Fruit fly (Drosophila melanogaster) whole organism, prepupa: ENCODE data around the gene Vlet.

ENCODE experiments used
- CG10631 ChIP-seq: fragments of 200-800 bp; sonication (Bioruptor generic); optimal IDR thresholded peaks from 2 replicates; lab custom pipeline; 2016; ENCODE audit warnings: missing biosample characterization, missing genetic modification characterization
- CG10669 ChIP-seq: fragments of 200-800 bp; sonication (Bioruptor generic); optimal IDR thresholded peaks from 3 replicates; lab custom pipeline; 2018; ENCODE audit warnings: missing biosample characterization, mild to moderate bottlenecking, missing genetic modification characterization, moderate library complexity
- CG11294 ChIP-seq: fragments of 200-800 bp; sonication (Bioruptor generic); IDR thresholded peaks from 2 replicates; pipeline ENCODE4 v1.3.6; 2022; ENCODE audit warnings: missing biosample characterization, missing genetic modification characterization
- CG11762 ChIP-seq: fragments of 200-800 bp; sonication (Bioruptor generic); optimal IDR thresholded peaks from 3 replicates; lab custom pipeline; 2016; ENCODE audit warnings: missing biosample characterization, missing genetic modification characterization; ENCODE audit not compliant: insufficient read depth
- CG1621 ChIP-seq: fragments of 200-800 bp; sonication (Bioruptor generic); optimal IDR thresholded peaks from 3 replicates; lab custom pipeline; 2018; ENCODE audit warnings: missing biosample characterization, mild to moderate bottlenecking, missing genetic modification characterization
- CG3032 ChIP-seq: fragments of 200-800 bp; optimal IDR thresholded peaks from 2 replicates; lab custom pipeline; 2019; ENCODE audit warnings: missing biosample characterization, mild to moderate bottlenecking, missing genetic modification characterization, moderate library complexity
- CG31627 ChIP-seq: fragments of 200-800 bp; sonication (Bioruptor generic); optimal IDR thresholded peaks from 3 replicates; lab custom pipeline; 2016; ENCODE audit warnings: missing biosample characterization, missing genetic modification characterization
- CG32006 ChIP-seq: fragments of 200-800 bp; sonication (Bioruptor generic); optimal IDR thresholded peaks from 3 replicates; lab custom pipeline; 2017; ENCODE audit warnings: missing biosample characterization, mild to moderate bottlenecking, missing genetic modification characterization
- CG3919 ChIP-seq: fragments of 200-800 bp; sonication (Bioruptor generic); optimal IDR thresholded peaks from 3 replicates; lab custom pipeline; 2016; ENCODE audit warnings: missing biosample characterization, missing genetic modification characterization
- CG4318 ChIP-seq: fragments of 200-800 bp; sonication (Bioruptor generic); optimal IDR thresholded peaks from 3 replicates; lab custom pipeline; 2017; ENCODE audit warnings: missing biosample characterization, mild to moderate bottlenecking, missing genetic modification characterization
- CG6276 ChIP-seq: fragments of 200-800 bp; sonication (Bioruptor generic); optimal IDR thresholded peaks from 2 replicates; lab custom pipeline; 2017; ENCODE audit warnings: missing biosample characterization, mild to moderate bottlenecking, missing genetic modification characterization
- CG6792 ChIP-seq: fragments of 200-800 bp; sonication (Bioruptor generic); optimal IDR thresholded peaks from 3 replicates; lab custom pipeline; 2016; ENCODE audit warnings: missing biosample characterization, missing genetic modification characterization
- CG7368 ChIP-seq: fragments of 200-800 bp; sonication (Bioruptor generic); optimal IDR thresholded peaks from 3 replicates; lab custom pipeline; 2016; ENCODE audit warnings: missing biosample characterization, missing genetic modification characterization
- CG8119 ChIP-seq: fragments of 200-800 bp; sonication (Bioruptor generic); IDR thresholded peaks from 3 replicates; pipeline ENCODE4 v1.3.6; 2022; ENCODE audit warnings: missing biosample characterization, missing genetic modification characterization
- CG8632 ChIP-seq: fragments of 200-800 bp; sonication (Bioruptor generic); optimal IDR thresholded peaks from 3 replicates; lab custom pipeline; 2016; ENCODE audit warnings: missing biosample characterization, missing genetic modification characterization
- Eip75B ChIP-seq: fragments of 200-800 bp; sonication (Bioruptor generic); optimal IDR thresholded peaks from 3 replicates; lab custom pipeline; 2016; ENCODE audit warnings: missing biosample characterization, missing genetic modification characterization
- Eip78C ChIP-seq: fragments of 200-800 bp; sonication (Bioruptor generic); peaks from one replicate; lab custom pipeline; 2016; ENCODE audit warnings: missing biosample characterization, missing genetic modification characterization
- Eip93F ChIP-seq: fragments of 200-800 bp; sonication (Bioruptor generic); optimal IDR thresholded peaks from 2 replicates; lab custom pipeline; 2016; ENCODE audit warnings: missing biosample characterization, mild to moderate bottlenecking, missing genetic modification characterization
- Ets96B ChIP-seq: fragments of 200-800 bp; optimal IDR thresholded peaks from 2 replicates; lab custom pipeline; 2019; ENCODE audit warnings: missing biosample characterization, mild to moderate bottlenecking, missing genetic modification characterization, moderate library complexity
- Gug ChIP-seq: fragments of 200-800 bp; sonication (Bioruptor generic); IDR thresholded peaks from 2 replicates; pipeline ENCODE4 v1.3.6; 2022; ENCODE audit warnings: missing biosample characterization, missing genetic modification characterization
- Hr38 ChIP-seq: sonication (Bioruptor generic); optimal IDR thresholded peaks from 2 replicates; lab custom pipeline; 2016; ENCODE audit warnings: missing biosample characterization, missing genetic modification characterization
- Hr39 ChIP-seq: fragments of 200-800 bp; sonication (Bioruptor generic); optimal IDR thresholded peaks from 2 replicates; lab custom pipeline; 2016; ENCODE audit warnings: missing biosample characterization, missing genetic modification characterization
- Hr4 ChIP-seq: fragments of 200-800 bp; sonication (Bioruptor generic); optimal IDR thresholded peaks from 3 replicates; lab custom pipeline; 2016; ENCODE audit warnings: missing biosample characterization, missing genetic modification characterization
- Lpt ChIP-seq: fragments of 200-800 bp; sonication (Bioruptor generic); optimal IDR thresholded peaks from 3 replicates; lab custom pipeline; 2016; ENCODE audit warnings: missing biosample characterization, missing genetic modification characterization
- Smox ChIP-seq: fragments of 200-800 bp; sonication (Bioruptor generic); optimal IDR thresholded peaks from 3 replicates; lab custom pipeline; 2016; ENCODE audit warnings: missing biosample characterization, missing genetic modification characterization
- achi ChIP-seq: fragments of 200-800 bp; sonication (Bioruptor generic); optimal IDR thresholded peaks from 3 replicates; lab custom pipeline; 2016; ENCODE audit warnings: missing biosample characterization, missing genetic modification characterization
- dsx ChIP-seq: fragments of 200-800 bp; optimal IDR thresholded peaks from 3 replicates; lab custom pipeline; 2019; ENCODE audit warnings: missing biosample characterization, mild to moderate bottlenecking, missing genetic modification characterization, moderate library complexity; ENCODE audit not compliant: poor library complexity, severe bottlenecking
- eg ChIP-seq: fragments of 200-800 bp; sonication (Bioruptor generic); IDR thresholded peaks from 3 replicates; pipeline ENCODE4 v1.3.6; 2022; ENCODE audit warnings: missing biosample characterization, missing genetic modification characterization
- esn ChIP-seq: fragments of 200-800 bp; sonication (Bioruptor generic); optimal IDR thresholded peaks from 2 replicates; lab custom pipeline; 2016; ENCODE audit warnings: missing biosample characterization, mild to moderate bottlenecking, missing genetic modification characterization, moderate library complexity
- fd59A ChIP-seq: fragments of 200-800 bp; sonication (Bioruptor generic); optimal IDR thresholded peaks from 2 replicates; lab custom pipeline; 2017; ENCODE audit warnings: missing biosample characterization, mild to moderate bottlenecking, missing genetic modification characterization, missing genetic modification reagents
- fkh ChIP-seq: fragments of 200-800 bp; sonication (Bioruptor generic); optimal IDR thresholded peaks from 3 replicates; lab custom pipeline; 2017; ENCODE audit warnings: missing biosample characterization, mild to moderate bottlenecking, missing genetic modification characterization, moderate library complexity
- lz ChIP-seq: fragments of 200-800 bp; sonication (Bioruptor generic); optimal IDR thresholded peaks from 3 replicates; lab custom pipeline; 2016; ENCODE audit warnings: missing biosample characterization, missing genetic modification characterization
- pdm3 ChIP-seq: fragments of 200-800 bp; sonication (Bioruptor generic); optimal IDR thresholded peaks from 3 replicates; lab custom pipeline; 2016; ENCODE audit warnings: missing biosample characterization, missing genetic modification characterization
- spab ChIP-seq: fragments of 200-800 bp; sonication (Bioruptor generic); optimal IDR thresholded peaks from 2 replicates; lab custom pipeline; 2017; ENCODE audit warnings: missing biosample characterization, mild to moderate bottlenecking, missing genetic modification characterization, missing genetic modification reagents
- vri ChIP-seq: fragments of 200-800 bp; sonication (Bioruptor generic); optimal IDR thresholded peaks from 3 replicates; lab custom pipeline; 2016; ENCODE audit warnings: missing biosample characterization, mild to moderate bottlenecking, missing genetic modification characterization

Vlet gene

DNA sequence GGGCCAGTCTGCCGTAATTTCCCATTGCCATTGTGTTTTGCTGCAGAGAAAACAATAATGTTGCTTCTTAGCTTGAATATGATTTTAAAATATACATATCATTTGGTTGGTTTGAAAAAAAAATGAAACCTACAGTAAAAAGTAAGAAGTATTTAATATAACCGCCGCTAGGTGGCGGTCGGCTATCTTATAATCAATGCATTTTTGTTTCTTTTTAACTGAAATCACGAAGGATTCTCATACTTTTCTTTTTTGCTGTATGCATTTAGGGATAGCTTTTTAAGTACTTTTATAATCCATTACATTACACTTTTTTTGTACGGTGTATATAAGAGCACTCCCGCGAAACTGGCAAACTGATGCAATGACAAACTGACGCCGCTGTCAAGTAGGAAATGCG, 27.0 kb downstream of the Vlet start (continued):
- TF ChIP-seq CG10631 (no peak), CG8632 (GFP tag; lab: Kevin White, UChicago) (no peak), eg (GFP tag; lab: Robert Waterston, UW) (0 out of 3 replicates have a peak, but pooled peaks have one; percentile 13), CG7368 (GFP tag; lab: Kevin White, UChicago) (no peak), Smox (GFP tag; lab: Kevin White, UChicago) (no peak), CG6792 (GFP tag; lab: Kevin White, UChicago) (no peak), vri (GFP tag; lab: Kevin White, UChicago) (no peak), spab (GFP tag; lab: Kevin White, UChicago) (no peak), Hr4 (GFP tag; lab: Kevin White, UChicago) (peak; percentile 40), Eip93F (GFP tag; lab: Kevin White, UChicago) (no peak), Lpt (no peak), fd59A (GFP tag; lab: Kevin White, UChicago) (no peak), Ets96B (tag; lab: Kevin White, UChicago) (peak; percentile 14), CG3919 (peak; percentile 5), Hr39 (no peak)

DNA sequence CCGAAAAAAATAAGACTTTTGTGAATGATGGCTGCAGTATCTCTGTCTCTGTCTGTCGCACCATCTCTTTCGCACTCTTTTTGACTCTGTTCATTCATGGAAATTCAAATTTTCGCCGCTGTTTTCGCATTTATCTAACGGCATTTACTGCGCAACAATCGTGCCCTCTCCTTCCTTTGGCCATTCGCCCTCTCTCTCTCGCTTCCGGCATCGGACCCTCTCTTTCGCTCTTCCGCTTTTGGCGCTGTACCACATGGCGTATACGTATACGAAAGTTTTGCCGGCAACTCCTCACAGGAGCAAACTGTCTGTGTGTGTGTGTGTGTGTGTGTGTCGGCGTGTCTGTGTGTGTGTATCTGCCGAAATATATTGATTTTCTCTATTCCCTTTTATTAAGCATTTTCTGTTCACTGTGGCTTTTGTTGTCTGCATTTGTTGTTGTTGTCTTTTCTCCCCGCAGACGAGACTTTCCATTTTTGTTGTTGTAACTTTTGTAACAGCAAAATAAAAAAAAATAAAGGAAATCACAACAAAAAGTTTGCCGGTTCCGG, 33.8 kb downstream of the Vlet start:
- TF ChIP-seq CG10631: no peak
- no peak for TF ChIP-seq Hr4 (GFP tag; lab: Kevin White, UChicago)
- no peak for TF ChIP-seq achi
- no peak for TF ChIP-seq Ets96B (tag; lab: Kevin White, UChicago)
- no peak for TF ChIP-seq Eip78C
- no peak for TF ChIP-seq eg (GFP tag; lab: Robert Waterston, UW)
- TF ChIP-seq dsx (GFP tag; lab: Kevin White, UChicago): no peak
- no peak for TF ChIP-seq Smox (GFP tag; lab: Kevin White, UChicago)
- TF ChIP-seq CG32006: no peak
- TF ChIP-seq Eip75B (GFP tag; lab: Kevin White, UChicago): no peak
- no peak for TF ChIP-seq Gug
- no peak for TF ChIP-seq fd59A (GFP tag; lab: Kevin White, UChicago)
- no peak for TF ChIP-seq CG8632 (GFP tag; lab: Kevin White, UChicago)
- TF ChIP-seq lz (GFP tag; lab: Kevin White, UChicago): no peak
- no peak for TF ChIP-seq CG6276 (GFP tag; lab: Kevin White, UChicago)
- TF ChIP-seq CG3032 (tag; lab: Kevin White, UChicago): no peak
- TF ChIP-seq CG8119 (GFP tag; lab: Robert Waterston, UW): no peak
- TF ChIP-seq CG10669 (GFP tag; lab: Kevin White, UChicago): no peak

DNA sequence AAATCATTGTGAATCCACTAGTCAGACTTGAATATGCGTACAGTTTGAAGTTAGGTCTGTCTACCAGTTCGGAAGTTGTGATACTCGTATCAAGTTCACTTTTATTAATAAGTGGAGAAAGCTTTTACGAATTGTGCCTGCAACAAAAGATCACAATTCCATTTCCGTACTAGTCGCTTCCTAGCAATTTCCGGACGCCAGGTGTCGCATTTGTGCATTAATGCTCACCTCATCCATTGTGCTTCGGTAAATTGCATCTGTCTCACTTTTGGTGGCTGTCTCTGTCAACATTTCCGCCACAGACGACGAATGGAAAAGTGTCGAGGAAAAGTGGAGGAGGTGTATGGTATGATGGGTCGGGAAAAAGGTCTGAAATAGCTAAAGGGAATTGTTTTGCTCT, 35.2 kb downstream of the Vlet start:
- TF ChIP-seq CG11294 (GFP tag; lab: Robert Waterston, UW) (no peak), fkh (GFP tag; lab: Kevin White, UChicago) (no peak), pdm3 (GFP tag; lab: Kevin White, UChicago) (no peak), CG10631 (no peak), CG31627 (GFP tag; lab: Kevin White, UChicago) (no peak), Hr38 (GFP tag; lab: Kevin White, UChicago) (no peak), CG6792 (GFP tag; lab: Kevin White, UChicago) (no peak), CG1621 (tag; lab: Kevin White, UChicago) (no peak), CG4318 (GFP tag; lab: Kevin White, UChicago) (no peak), CG8632 (GFP tag; lab: Kevin White, UChicago) (no peak), CG7368 (GFP tag; lab: Kevin White, UChicago) (no peak), CG11762 (no peak), esn (no peak)

DNA sequence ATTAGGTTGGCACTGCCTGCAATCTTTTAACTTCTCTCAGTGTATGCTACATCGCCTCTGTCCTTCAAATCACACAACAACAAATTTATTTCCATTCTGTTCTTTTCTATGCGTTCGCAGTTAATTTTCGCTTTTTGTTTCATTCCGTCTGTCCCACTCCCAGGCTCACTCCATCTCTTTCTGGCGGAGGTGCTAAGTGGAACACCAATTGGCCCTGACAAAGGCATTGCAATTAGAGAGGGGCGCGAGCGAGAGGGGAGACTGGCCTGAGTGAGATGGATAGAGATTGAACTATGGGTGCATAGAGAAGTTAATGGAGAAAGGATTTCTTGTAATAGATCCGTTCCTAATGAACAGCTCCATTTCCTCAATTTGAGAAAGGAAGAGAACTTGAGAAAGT, 37.9 kb downstream of the Vlet start:
- TF ChIP-seq Eip78C (peak; percentile 34), dsx (GFP tag; lab: Kevin White, UChicago) (no peak)
